Fruit fly (Drosophila melanogaster) whole organism, embryonic: Measurements from ENCODE around the gene temp.
A peak's percentile ranks its signal among the peaks of the same experiment; 100 is the strongest.

Experiments used
- Abd-B ChIP-seq: fragments of 200-800 bp; sonication (Bioruptor generic); optimal IDR thresholded peaks from 2 replicates; lab custom pipeline; 2018; ENCODE audit warnings: missing biosample characterization, mild to moderate bottlenecking, missing genetic modification characterization, moderate library complexity
- Ada2b ChIP-seq: fragments of 200-800 bp; sonication (Bioruptor generic); IDR thresholded peaks from 2 replicates; pipeline ENCODE4 v1.3.6; 2022; ENCODE audit warnings: missing biosample characterization, missing genetic modification characterization
- Atf-2 ChIP-seq: fragments of 200-800 bp; sonication (Bioruptor generic); optimal IDR thresholded peaks from 2 replicates; lab custom pipeline; 2016; ENCODE audit warnings: missing biosample characterization, missing genetic modification characterization
- Bgb ChIP-seq: fragments of 200-800 bp; sonication (Bioruptor generic); IDR thresholded peaks from 2 replicates; pipeline ENCODE4 v1.3.6; 2022; ENCODE audit warnings: missing biosample characterization, missing genetic modification characterization; ENCODE audit not compliant: partially characterized antibody
- Blimp-1 ChIP-seq: fragments of 200-800 bp; sonication (Bioruptor generic); optimal IDR thresholded peaks from 3 replicates; lab custom pipeline; 2018; ENCODE audit warnings: missing biosample characterization, missing genetic modification characterization, mild to moderate bottlenecking, moderate library complexity, missing genetic modification reagents
- CG11504 ChIP-seq: fragments of 200-800 bp; sonication (Bioruptor generic); optimal IDR thresholded peaks from 3 replicates; lab custom pipeline; 2019; ENCODE audit warnings: missing biosample characterization, mild to moderate bottlenecking, missing genetic modification characterization, moderate library complexity
- CG11560 ChIP-seq: fragments of 200-800 bp; sonication (Bioruptor generic); IDR thresholded peaks from 3 replicates; pipeline ENCODE4 v1.3.6; 2022; ENCODE audit warnings: missing biosample characterization, missing genetic modification characterization
- CG12744 ChIP-seq: fragments of 200-800 bp; sonication (Bioruptor generic); optimal IDR thresholded peaks from 2 replicates; lab custom pipeline; 2016; ENCODE audit warnings: missing biosample characterization, missing genetic modification characterization
- CG14441 ChIP-seq: fragments of 200-800 bp; sonication (Bioruptor generic); IDR thresholded peaks from 2 replicates; pipeline ENCODE4 v1.3.6; 2022; ENCODE audit warnings: missing biosample characterization, missing genetic modification characterization
- CG14965 ChIP-seq: fragments of 200-800 bp; sonication (Bioruptor generic); optimal IDR thresholded peaks from 2 replicates; lab custom pipeline; 2016; ENCODE audit warnings: missing biosample characterization, missing genetic modification characterization, borderline replicate concordance
- CG15011 ChIP-seq: fragments of 200-800 bp; sonication (Bioruptor generic); optimal IDR thresholded peaks from 3 replicates; lab custom pipeline; 2018; ENCODE audit warnings: missing biosample characterization, mild to moderate bottlenecking, missing genetic modification characterization
- CG15696 ChIP-seq: fragments of 200-800 bp; sonication (Bioruptor generic); optimal IDR thresholded peaks from 2 replicates; lab custom pipeline; 2019; ENCODE audit warnings: missing biosample characterization, mild to moderate bottlenecking, missing genetic modification characterization, moderate library complexity
- CG1602 ChIP-seq: fragments of 200-800 bp; sonication (Bioruptor generic); optimal IDR thresholded peaks from 3 replicates; lab custom pipeline; 2016; ENCODE audit warnings: missing biosample characterization, missing genetic modification characterization
- CG16813 ChIP-seq: fragments of 200-800 bp; sonication (Bioruptor generic); IDR thresholded peaks from 3 replicates; pipeline ENCODE4 v1.3.6; 2022; ENCODE audit warnings: missing biosample characterization, missing genetic modification characterization; ENCODE audit not compliant: partially characterized antibody
- CG18764 ChIP-seq: fragments of 200-800 bp; sonication (Bioruptor generic); optimal IDR thresholded peaks from 3 replicates; lab custom pipeline; 2016; ENCODE audit warnings: missing biosample characterization, missing genetic modification characterization
- CG2116 ChIP-seq: fragments of 200-800 bp; sonication (Bioruptor generic); optimal IDR thresholded peaks from 3 replicates; lab custom pipeline; 2018; ENCODE audit warnings: missing biosample characterization, mild to moderate bottlenecking, missing genetic modification characterization
- CG2199 ChIP-seq: fragments of 200-800 bp; sonication (Bioruptor generic); IDR thresholded peaks from 3 replicates; pipeline ENCODE4 v1.3.6; 2022; ENCODE audit warnings: missing biosample characterization, missing genetic modification characterization
- CG31224 ChIP-seq: fragments of 200-800 bp; sonication (Bioruptor generic); IDR thresholded peaks from 2 replicates; pipeline ENCODE4 v1.3.6; 2022; ENCODE audit warnings: missing biosample characterization, missing genetic modification characterization
- CG32767 ChIP-seq: fragments of 200-800 bp; sonication (Bioruptor generic); IDR thresholded peaks from 2 replicates; pipeline ENCODE4 v1.3.6; 2022; ENCODE audit warnings: missing biosample characterization, missing genetic modification characterization
- CG3838 ChIP-seq: fragments of 200-800 bp; sonication (Bioruptor generic); optimal IDR thresholded peaks from 3 replicates; lab custom pipeline; 2016; ENCODE audit warnings: missing biosample characterization, missing genetic modification characterization
- CG5180 ChIP-seq: fragments of 200-800 bp; sonication (Bioruptor generic); optimal IDR thresholded peaks from 3 replicates; lab custom pipeline; 2017; ENCODE audit warnings: missing biosample characterization, missing genetic modification characterization, mild to moderate bottlenecking, moderate library complexity, missing genetic modification reagents
- Dll ChIP-seq: fragments of 200-800 bp; sonication (Bioruptor generic); IDR thresholded peaks from 4 replicates; pipeline ENCODE4 v1.3.6; 2022; ENCODE audit warnings: missing biosample characterization, missing genetic modification characterization; ENCODE audit not compliant: partially characterized antibody
- HLH54F ChIP-seq: fragments of 200-800 bp; sonication (Bioruptor generic); optimal IDR thresholded peaks from 3 replicates; lab custom pipeline; 2016; ENCODE audit warnings: missing biosample characterization, missing genetic modification characterization
- HmgD ChIP-seq: fragments of 200-800 bp; sonication (Bioruptor generic); optimal IDR thresholded peaks from 3 replicates; lab custom pipeline; 2016; ENCODE audit warnings: missing biosample characterization, missing genetic modification characterization
- Hr51 ChIP-seq, 2 experiments: fragments of 200-800 bp; sonication (Bioruptor generic); optimal IDR thresholded peaks; 2 replicates in 1 of 2; 3 replicates in 1 of 2; lab custom pipeline; 2016 to 2018; ENCODE audit warnings: missing biosample characterization in 2 of 2, missing genetic modification characterization in 2 of 2, mild to moderate bottlenecking in 1 of 2, moderate library complexity in 1 of 2
- Lim3 ChIP-seq: fragments of 200-800 bp; sonication (Bioruptor generic); IDR thresholded peaks from 2 replicates; pipeline ENCODE4 v1.3.6; 2022; ENCODE audit warnings: missing biosample characterization, missing genetic modification characterization
- Nf-YB ChIP-seq: fragments of 200-800 bp; sonication (Bioruptor generic); optimal IDR thresholded peaks from 3 replicates; lab custom pipeline; 2019; ENCODE audit warnings: missing biosample characterization, mild to moderate bottlenecking, missing genetic modification characterization, moderate library complexity
- Sox102F ChIP-seq: fragments of 200-800 bp; sonication (Bioruptor generic); optimal IDR thresholded peaks from 2 replicates; lab custom pipeline; 2018; ENCODE audit warnings: missing biosample characterization, mild to moderate bottlenecking, missing genetic modification characterization, moderate library complexity
- Usf ChIP-seq: fragments of 200-800 bp; sonication (Bioruptor generic); optimal IDR thresholded peaks from 2 replicates; lab custom pipeline; 2017; ENCODE audit warnings: missing genotype, missing biosample characterization, missing genetic modification characterization
- Xrp1 ChIP-seq: fragments of 200-800 bp; sonication (Bioruptor generic); IDR thresholded peaks from 2 replicates; pipeline ENCODE4 v1.3.6; 2022; ENCODE audit warnings: missing biosample characterization, missing genetic modification characterization
- abd-A ChIP-seq: fragments of 200-800 bp; sonication (Bioruptor generic); optimal IDR thresholded peaks from 3 replicates; lab custom pipeline; 2019; ENCODE audit warnings: missing biosample characterization, mild to moderate bottlenecking, missing genetic modification characterization, moderate library complexity
- ap ChIP-seq: fragments of 200-800 bp; sonication (Bioruptor generic); IDR thresholded peaks from 2 replicates; pipeline ENCODE4 v1.3.6; 2022; ENCODE audit warnings: missing biosample characterization, missing genetic modification characterization
- chm ChIP-seq: fragments of 200-800 bp; sonication (Bioruptor generic); IDR thresholded peaks from 2 replicates; pipeline ENCODE4 v1.3.6; 2022; ENCODE audit warnings: missing biosample characterization, missing genetic modification characterization
- dan ChIP-seq: fragments of 200-800 bp; sonication (Bioruptor generic); IDR thresholded peaks from 2 replicates; pipeline ENCODE4 v1.3.6; 2022; ENCODE audit warnings: missing biosample characterization, missing genetic modification characterization
- disco-r ChIP-seq: fragments of 200-800 bp; sonication (Bioruptor generic); optimal IDR thresholded peaks from 2 replicates; lab custom pipeline; 2016; ENCODE audit warnings: missing biosample characterization, missing genetic modification characterization
- ewg ChIP-seq: fragments of 200-800 bp; sonication (Bioruptor generic); optimal IDR thresholded peaks from 3 replicates; lab custom pipeline; 2017; ENCODE audit warnings: mild to moderate bottlenecking, missing biosample characterization, missing genetic modification reagents, missing genetic modification characterization
- fd3F ChIP-seq: fragments of 200-800 bp; sonication (Bioruptor generic); optimal IDR thresholded peaks from 2 replicates; lab custom pipeline; 2018; ENCODE audit warnings: missing biosample characterization, mild to moderate bottlenecking, missing genetic modification characterization, moderate library complexity
- fd96Cb ChIP-seq: fragments of 200-800 bp; sonication (Bioruptor generic); optimal IDR thresholded peaks from 2 replicates; lab custom pipeline; 2018; ENCODE audit warnings: missing biosample characterization, mild to moderate bottlenecking, missing genetic modification characterization, moderate library complexity
- fru ChIP-seq: fragments of >200 bp; optimal IDR thresholded peaks from 2 replicates; lab custom pipeline; 2017
- gcm2 ChIP-seq: fragments of 200-800 bp; sonication (Bioruptor generic); optimal IDR thresholded peaks from 2 replicates; lab custom pipeline; 2016; ENCODE audit warnings: missing biosample characterization, missing genetic modification characterization
- nmo ChIP-seq: fragments of 200-800 bp; sonication (Bioruptor generic); optimal IDR thresholded peaks from 2 replicates; lab custom pipeline; 2018; ENCODE audit warnings: missing biosample characterization, mild to moderate bottlenecking, missing genetic modification characterization, moderate library complexity
- nom ChIP-seq: fragments of 200-800 bp; sonication (Bioruptor generic); optimal IDR thresholded peaks from 2 replicates; lab custom pipeline; 2017; ENCODE audit warnings: missing biosample characterization, missing genetic modification characterization, mild to moderate bottlenecking, moderate library complexity, missing genetic modification reagents
- oc ChIP-seq: fragments of 200-800 bp; sonication (Bioruptor generic); optimal IDR thresholded peaks from 2 replicates; lab custom pipeline; 2018; ENCODE audit warnings: missing biosample characterization, mild to moderate bottlenecking, missing genetic modification characterization, moderate library complexity
- pita ChIP-seq: fragments of 200-800 bp; sonication (Bioruptor generic); optimal IDR thresholded peaks from 2 replicates; lab custom pipeline; 2017; ENCODE audit warnings: missing biosample characterization, mild to moderate bottlenecking, missing genetic modification characterization
- sd ChIP-seq: fragments of 200-800 bp; sonication (Bioruptor generic); optimal IDR thresholded peaks from 3 replicates; lab custom pipeline; 2018; ENCODE audit warnings: missing biosample characterization, mild to moderate bottlenecking, missing genetic modification characterization, moderate library complexity
- sens-2 ChIP-seq: fragments of 200-800 bp; sonication (Bioruptor generic); IDR thresholded peaks from 2 replicates; pipeline ENCODE4 v1.3.6; 2022; ENCODE audit warnings: missing biosample characterization, missing genetic modification characterization
- sima ChIP-seq: fragments of 200-800 bp; sonication (Bioruptor generic); optimal IDR thresholded peaks from 2 replicates; lab custom pipeline; 2016; ENCODE audit warnings: missing biosample characterization, missing genetic modification characterization
- tx ChIP-seq: fragments of 200-800 bp; sonication (Bioruptor generic); optimal IDR thresholded peaks from 2 replicates; lab custom pipeline; 2016; ENCODE audit warnings: missing biosample characterization, missing genetic modification characterization
- wor ChIP-seq: fragments of 200-800 bp; sonication (Bioruptor generic); IDR thresholded peaks from 2 replicates; pipeline ENCODE4 v1.3.6; 2022; ENCODE audit warnings: missing biosample characterization, missing genetic modification characterization

Gene temp

DNA sequence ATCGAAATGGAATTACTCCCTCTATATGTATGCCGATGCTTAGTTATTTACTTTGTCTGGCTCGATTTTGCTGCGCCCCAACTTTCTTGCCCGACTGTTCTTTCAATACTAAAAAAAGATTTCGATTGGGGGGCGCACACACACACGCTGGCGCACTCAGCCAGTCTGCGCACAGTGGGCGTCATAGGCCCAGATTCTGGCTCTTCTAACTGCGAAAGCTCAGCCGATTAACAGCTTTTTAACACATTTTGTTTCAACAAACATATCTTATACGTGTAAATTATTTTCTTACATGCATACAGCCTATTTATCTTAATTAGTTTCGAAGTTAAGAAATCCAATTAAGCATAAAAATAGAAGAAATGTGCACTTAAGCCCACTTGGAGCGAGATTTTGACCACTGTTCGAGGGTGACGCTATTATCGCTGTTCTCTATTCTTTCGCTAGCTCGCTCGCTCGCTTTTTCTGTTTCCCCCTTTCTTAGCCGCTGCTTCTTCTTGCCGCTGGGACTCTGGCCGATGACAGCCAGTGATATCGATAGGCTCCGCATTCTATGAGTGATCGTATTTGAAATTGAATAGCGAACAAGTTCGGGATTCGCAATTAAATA is 40.0 kb downstream of the temp start, which contains the start of gene Vinc (continued):
- TF ChIP-seq Bgb (GFP tag; lab: Robert Waterston, UW): peak; percentile 43
- TF ChIP-seq gcm2 (GFP tag; lab: Kevin White, UChicago): peak; percentile 60
- peak; percentile 54 for TF ChIP-seq HmgD
- peak; percentile 50; the same call in 2 of the 4 replicates for TF ChIP-seq Dll (GFP tag; lab: Robert Waterston, UW)
- TF ChIP-seq CG11504 (tag; lab: Kevin White, UChicago): peak; percentile 90
- TF ChIP-seq disco-r (GFP tag; lab: Kevin White, UChicago): peak; percentile 38
- TF ChIP-seq Lim3 (GFP tag; lab: Robert Waterston, UW): 0 out of 2 replicates have a peak, but pooled peaks have one; percentile 40
- TF ChIP-seq wor (GFP tag; lab: Robert Waterston, UW): peak; percentile 44; the same call in 1 of the 2 replicates
- peak; percentile 73 for TF ChIP-seq CG15696
- peak; percentile 81 for TF ChIP-seq CG31224 (GFP tag; lab: Robert Waterston, UW)
- peak; percentile 3 for TF ChIP-seq sima
- no peak for TF ChIP-seq CG12744 (GFP tag; lab: Kevin White, UChicago)
- peak; percentile 91 for TF ChIP-seq Xrp1 (GFP tag; lab: Robert Waterston, UW)
- TF ChIP-seq CG18764 (GFP tag; lab: Kevin White, UChicago): peak; percentile 78
- TF ChIP-seq CG3838 (GFP tag; lab: Kevin White, UChicago): no peak
- TF ChIP-seq sd: peak; percentile 40
- peak; percentile 38 for TF ChIP-seq CG2116
- peak; percentile 52; the same call in 1 of the 2 replicates for TF ChIP-seq chm
- TF ChIP-seq ewg: peak; percentile 63
- 0 out of 3 replicates have a peak, but pooled peaks have one; percentile 52 for TF ChIP-seq CG2199 (GFP tag; lab: Robert Waterston, UW)
- peak; percentile 36 for TF ChIP-seq Usf (GFP tag; lab: Kevin White, UChicago)
- peak; percentile 67 for TF ChIP-seq ap (GFP tag; lab: Robert Waterston, UW)
- no peak for TF ChIP-seq Sox102F
- peak; percentile 84 for TF ChIP-seq CG14441 (GFP tag; lab: Robert Waterston, UW)
- peak; percentile 51 for TF ChIP-seq CG14965 (GFP tag; lab: Kevin White, UChicago)
- no peak for TF ChIP-seq abd-A (tag; lab: Kevin White, UChicago)
- peak; percentile 73 for TF ChIP-seq tx
- TF ChIP-seq CG15011 (GFP tag; lab: Kevin White, UChicago): no peak
- peak; percentile 77 for TF ChIP-seq Ada2b (GFP tag; lab: Robert Waterston, UW)
- TF ChIP-seq Atf-2 (GFP tag; lab: Kevin White, UChicago): peak; percentile 67
- TF ChIP-seq fru (lab: Kevin White, UChicago): no peak
- TF ChIP-seq oc: peak; percentile 16
- no peak for TF ChIP-seq dan
- TF ChIP-seq fd96Cb (tag; lab: Kevin White, UChicago): peak; percentile 85
- TF ChIP-seq Hr51 (GFP tag; optimal IDR thresholded peaks at IDR 0.05; lab: Kevin White, UChicago): peak in 1 of 2 experiments; percentile 38
- no peak for TF ChIP-seq pita
- peak; percentile 85 for TF ChIP-seq Blimp-1
- TF ChIP-seq fd3F: peak; percentile 72
- TF ChIP-seq CG1602 (GFP tag; lab: Kevin White, UChicago): peak; percentile 60
- TF ChIP-seq Nf-YB: peak; percentile 62
- TF ChIP-seq HLH54F (GFP tag; lab: Kevin White, UChicago): peak; percentile 71
- TF ChIP-seq CG16813 (GFP tag; lab: Robert Waterston, UW): peak; percentile 49; the same call in 2 of the 3 replicates
- peak; percentile 64; the same call in 2 of the 3 replicates for TF ChIP-seq CG11560 (tag; lab: Robert Waterston, UW)
- TF ChIP-seq CG32767: peak; percentile 59; the same call in 1 of the 2 replicates
- peak; percentile 92 for TF ChIP-seq nom (GFP tag; lab: Kevin White, UChicago)
- TF ChIP-seq CG5180 (GFP tag; lab: Kevin White, UChicago): peak; percentile 80
- TF ChIP-seq Abd-B (GFP tag; lab: Kevin White, UChicago): peak; percentile 44
- TF ChIP-seq sens-2 (GFP tag; lab: Robert Waterston, UW): peak; percentile 64
- peak; percentile 91 for TF ChIP-seq nmo (GFP tag; lab: Kevin White, UChicago)
